Worm (Caenorhabditis elegans) whole organism, L4/young adult: ENCODE results near the gene ptr-1.

Experiments used
- dao-5 ChIP-seq: sonication (generic microtip); optimal IDR thresholded peaks from 2 replicates; lab custom pipeline; 2016; ENCODE audit warnings: missing genotype, missing genetic modification characterization, moderate library complexity, missing compliant biosample characterization
- him-1 ChIP-seq: sonication (generic microtip); optimal IDR thresholded peaks from 2 replicates; lab custom pipeline; 2016; ENCODE audit warnings: missing genotype, missing genetic modification reagents, missing genetic modification characterization, missing compliant biosample characterization

ce11 chrV:9220444-9220843, 38.9 kb upstream of the ptr-1 start:
- TF ChIP-seq him-1 (no peak), dao-5 (tag; lab: Kevin White, UChicago) (no peak)
